Worm (Caenorhabditis elegans) whole organism, L3 larva: Measurements from ENCODE around the gene F17C11.11.
A peak's percentile ranks its signal among the peaks of the same experiment; 100 is the strongest.

Source experiments
- R02D3.7 ChIP-seq: fragments of 150-350 bp; optimal IDR thresholded peaks from 2 replicates; lab custom pipeline; 2014; ENCODE audit warnings: missing biosample characterization, missing genetic modification characterization
- ZK546.5 ChIP-seq: sonication (generic microtip); optimal IDR thresholded peaks from 2 replicates; lab custom pipeline; 2017; ENCODE audit warnings: missing biosample characterization, missing genetic modification characterization
- aly-2 ChIP-seq: fragments of 150-350 bp; optimal IDR thresholded peaks from 2 replicates; lab custom pipeline; 2014; ENCODE audit warnings: missing biosample characterization, missing genetic modification characterization
- ama-1 ChIP-seq: fragments of 150-350 bp; optimal IDR thresholded peaks from 2 replicates; lab custom pipeline; 2018
- ceh-28 ChIP-seq: fragments of 150-350 bp; optimal IDR thresholded peaks from 2 replicates; lab custom pipeline; 2014; ENCODE audit warnings: missing biosample characterization, missing genetic modification reagents, missing genetic modification characterization
- ceh-82 ChIP-seq: fragments of 150-350 bp; optimal IDR thresholded peaks from 2 replicates; lab custom pipeline; 2014; ENCODE audit warnings: missing biosample characterization, missing genetic modification characterization
- daf-12 ChIP-seq: fragments of 150-350 bp; optimal IDR thresholded peaks from 2 replicates; lab custom pipeline; 2014; ENCODE audit warnings: missing biosample characterization, missing genetic modification reagents, missing genetic modification characterization
- egl-27 ChIP-seq: sonication (generic microtip); optimal IDR thresholded peaks from 4 replicates; lab custom pipeline; 2017; ENCODE audit warnings: missing biosample characterization, missing genetic modification reagents, missing genetic modification characterization
- elt-1 ChIP-seq: fragments of 150-350 bp; optimal IDR thresholded peaks from 2 replicates; lab custom pipeline; 2014; ENCODE audit warnings: missing biosample characterization, missing genetic modification characterization
- elt-2 ChIP-seq: sonication (generic microtip); optimal IDR thresholded peaks from 2 replicates; lab custom pipeline; 2016; ENCODE audit warnings: missing genetic modification reagents, mild to moderate bottlenecking, missing genetic modification characterization, missing compliant biosample characterization
- elt-3 ChIP-seq, 3 experiments: fragments of 150-350 bp in 1 of 3; sonication (generic microtip) in 2 of 3; optimal IDR thresholded peaks; 2 replicates in 2 of 3; 4 replicates in 1 of 3; lab custom pipeline; 2014 to 2017; ENCODE audit warnings: missing biosample characterization in 3 of 3, missing genetic modification characterization in 3 of 3
- eor-1 ChIP-seq, 2 experiments: fragments of 150-350 bp; optimal IDR thresholded peaks; 2 replicates each; lab custom pipeline; 2014 to 2018; ENCODE audit warnings: missing biosample characterization in 2 of 2, missing genetic modification characterization in 2 of 2
- fkh-2 ChIP-seq: fragments of 150-350 bp; optimal IDR thresholded peaks from 2 replicates; lab custom pipeline; 2014; ENCODE audit warnings: missing biosample characterization, missing genetic modification reagents, missing genetic modification characterization
- fos-1 ChIP-seq: fragments of 150-350 bp; optimal IDR thresholded peaks from 2 replicates; lab custom pipeline; 2014; ENCODE audit warnings: missing biosample characterization, missing genetic modification characterization
- hmg-11 ChIP-seq: sonication (generic microtip); optimal IDR thresholded peaks from 2 replicates; lab custom pipeline; 2016; ENCODE audit warnings: missing genetic modification characterization, missing compliant biosample characterization
- lin-15B ChIP-seq: fragments of 150-350 bp; optimal IDR thresholded peaks from 2 replicates; lab custom pipeline; 2014; ENCODE audit warnings: missing biosample characterization, missing genetic modification characterization
- lin-39 ChIP-seq: fragments of 150-350 bp; optimal IDR thresholded peaks from 2 replicates; lab custom pipeline; 2018; ENCODE audit warnings: missing biosample characterization, missing genetic modification reagents, missing genetic modification characterization
- lsy-12 ChIP-seq: sonication (generic microtip); optimal IDR thresholded peaks from 2 replicates; lab custom pipeline; 2016; ENCODE audit warnings: mild to moderate bottlenecking, missing genetic modification characterization, missing compliant biosample characterization
- mdl-1 ChIP-seq: fragments of 150-350 bp; optimal IDR thresholded peaks from 2 replicates; lab custom pipeline; 2014; ENCODE audit warnings: missing biosample characterization, missing genetic modification characterization
- mml-1 ChIP-seq: fragments of 150-350 bp; sonication (generic microtip); optimal IDR thresholded peaks from 3 replicates; lab custom pipeline; 2014; ENCODE audit warnings: missing biosample characterization, missing genetic modification characterization
- nfya-1 ChIP-seq: sonication (generic microtip); optimal IDR thresholded peaks from 2 replicates; lab custom pipeline; 2017; ENCODE audit warnings: missing genetic modification characterization, mild to moderate bottlenecking, missing compliant biosample characterization, antibody characterized with exemption, moderate library complexity; ENCODE audit not compliant: insufficient read depth
- nhr-11 ChIP-seq: fragments of 150-350 bp; optimal IDR thresholded peaks from 2 replicates; lab custom pipeline; 2014; ENCODE audit warnings: missing biosample characterization, missing genetic modification characterization
- nhr-12 ChIP-seq: fragments of 150-350 bp; optimal IDR thresholded peaks from 2 replicates; lab custom pipeline; 2014; ENCODE audit warnings: missing biosample characterization, missing genetic modification characterization
- nhr-23 ChIP-seq: fragments of 150-350 bp; optimal IDR thresholded peaks from 2 replicates; lab custom pipeline; 2014; ENCODE audit warnings: missing biosample characterization, missing genetic modification reagents, missing genetic modification characterization
- nhr-237 ChIP-seq: fragments of 150-350 bp; optimal IDR thresholded peaks from 2 replicates; lab custom pipeline; 2014; ENCODE audit warnings: missing biosample characterization, missing genetic modification characterization
- nhr-25 ChIP-seq: sonication (generic microtip); optimal IDR thresholded peaks from 2 replicates; lab custom pipeline; 2017; ENCODE audit warnings: missing biosample characterization, missing genetic modification characterization
- nhr-28 ChIP-seq: fragments of 150-350 bp; optimal IDR thresholded peaks from 2 replicates; lab custom pipeline; 2014; ENCODE audit warnings: missing biosample characterization, missing genetic modification characterization
- nhr-43 ChIP-seq: sonication (generic microtip); optimal IDR thresholded peaks from 2 replicates; lab custom pipeline; 2016; ENCODE audit warnings: mild to moderate bottlenecking, missing genetic modification characterization, missing compliant biosample characterization; ENCODE audit not compliant: poor library complexity, severe bottlenecking
- nhr-67 ChIP-seq: fragments of 150-350 bp; optimal IDR thresholded peaks from 2 replicates; lab custom pipeline; 2014; ENCODE audit warnings: missing biosample characterization, missing genetic modification characterization
- nhr-76 ChIP-seq: fragments of 150-350 bp; sonication (generic microtip); optimal IDR thresholded peaks from 5 replicates; lab custom pipeline; 2014; ENCODE audit warnings: missing biosample characterization, missing genetic modification characterization
- nhr-77 ChIP-seq: fragments of 150-350 bp; optimal IDR thresholded peaks from 2 replicates; lab custom pipeline; 2014; ENCODE audit warnings: missing biosample characterization, missing genetic modification characterization
- pha-4 ChIP-seq: fragments of 150-350 bp; optimal IDR thresholded peaks from 2 replicates; lab custom pipeline; 2014; ENCODE audit warnings: missing biosample characterization, missing genetic modification reagents, missing genetic modification characterization
- pqm-1 ChIP-seq: fragments of 150-350 bp; optimal IDR thresholded peaks from 2 replicates; lab custom pipeline; 2017; ENCODE audit warnings: missing biosample characterization, missing genetic modification characterization, inconsistent platforms
- sea-2 ChIP-seq: fragments of 150-350 bp; sonication (generic microtip); optimal IDR thresholded peaks from 4 replicates; lab custom pipeline; 2014; ENCODE audit warnings: missing biosample characterization, missing genetic modification reagents, missing genetic modification characterization
- skn-1 ChIP-seq: fragments of 150-350 bp; optimal IDR thresholded peaks from 2 replicates; lab custom pipeline; 2014; ENCODE audit warnings: missing biosample characterization, missing genetic modification characterization
- snpc-4 ChIP-seq: fragments of 150-350 bp; optimal IDR thresholded peaks from 2 replicates; lab custom pipeline; 2014; ENCODE audit warnings: missing biosample characterization, missing genetic modification characterization
- tbx-2 ChIP-seq: sonication (generic microtip); optimal IDR thresholded peaks from 2 replicates; lab custom pipeline; 2016; ENCODE audit warnings: mild to moderate bottlenecking, missing genetic modification characterization, missing compliant biosample characterization
- unc-39 ChIP-seq: sonication (generic microtip); optimal IDR thresholded peaks from 4 replicates; lab custom pipeline; 2017; ENCODE audit warnings: missing biosample characterization, missing genetic modification characterization
- unc-62 ChIP-seq: fragments of 150-350 bp; sonication (generic microtip); optimal IDR thresholded peaks from 4 replicates; lab custom pipeline; 2014; ENCODE audit warnings: missing biosample characterization, missing genetic modification reagents, missing genetic modification characterization
- zag-1 ChIP-seq: fragments of 150-350 bp; optimal IDR thresholded peaks from 2 replicates; lab custom pipeline; 2014; ENCODE audit warnings: missing biosample characterization, missing genetic modification characterization
- ztf-11 ChIP-seq: fragments of 150-350 bp; optimal IDR thresholded peaks from 2 replicates; lab custom pipeline; 2014; ENCODE audit warnings: missing biosample characterization, missing genetic modification characterization
- ztf-4 ChIP-seq: fragments of 150-350 bp; optimal IDR thresholded peaks from 2 replicates; lab custom pipeline; 2014; ENCODE audit warnings: missing biosample characterization, missing genetic modification characterization

F17C11.11 gene

ce11 chrV:10897172-10897571, 41.4 kb downstream of the F17C11.11 start (continued):
- TF ChIP-seq ZK546.5 (tag; lab: Kevin White, UChicago) (peak; percentile 100), nhr-25 (tag; lab: Kevin White, UChicago) (peak; percentile 100), fkh-2 (peak; percentile 59), snpc-4 (tag; lab: Kevin White, UChicago) (peak; percentile 96), ceh-28 (tag; lab: Kevin White, UChicago) (peak; percentile 95), mdl-1 (peak; percentile 69), nhr-28 (peak; percentile 81), daf-12 (peak; percentile 65), nhr-23 (peak; percentile 100), nhr-43 (tag; lab: Kevin White, UChicago) (peak; percentile 99), nhr-77 (tag; lab: Kevin White, UChicago) (peak; percentile 95), aly-2 (peak; percentile 79), ztf-11 (tag; lab: Kevin White, UChicago) (no peak), nhr-12 (no peak), tbx-2 (tag; lab: Kevin White, UChicago) (peak; percentile 96), egl-27 (tag; lab: Kevin White, UChicago) (peak; percentile 74)

ce11 chrV:10897106-10897171, 41.7 kb downstream of the F17C11.11 start, which contains the start of gene sec-61.G:
Gene sec-61.G, minus strand, starts transcription at chrV:10897143.
- TF ChIP-seq zag-1 (tag; lab: Kevin White, UChicago): no peak
- no peak for TF ChIP-seq daf-12
- no peak for TF ChIP-seq nhr-11 (tag; lab: Kevin White, UChicago)
- TF ChIP-seq snpc-4 (tag; lab: Kevin White, UChicago): no peak
- no peak for TF ChIP-seq ztf-11 (tag; lab: Kevin White, UChicago)
- TF ChIP-seq ceh-82 (tag; lab: Kevin White, UChicago): no peak
- TF ChIP-seq fkh-2: no peak
- no peak for TF ChIP-seq elt-1 (tag; lab: Kevin White, UChicago)
- no peak for TF ChIP-seq fos-1 (tag; lab: Kevin White, UChicago)

- no peak for TF ChIP-seq mml-1
- TF ChIP-seq nhr-67: no peak
- TF ChIP-seq, all 47 proteins: peak for 0
These were observed 41.9 kb downstream of the F17C11.11 start for ce11 chrV:10896706-10897105.

- no peak for TF ChIP-seq lin-15B (tag; lab: Kevin White, UChicago)
- TF ChIP-seq R02D3.7 (tag; lab: Kevin White, UChicago): no peak
- peak; percentile 18 for TF ChIP-seq nhr-23
- no peak for TF ChIP-seq zag-1 (tag; lab: Kevin White, UChicago)
- TF ChIP-seq elt-3 (tag; optimal IDR thresholded peaks at IDR 0.05; lab: Kevin White, UChicago): no peak
- TF ChIP-seq ama-1 (lab: Kevin White, UChicago): no peak
- TF ChIP-seq nhr-43 (tag; lab: Kevin White, UChicago): peak; percentile 5
- no peak for TF ChIP-seq nhr-237 (tag; lab: Kevin White, UChicago)
These were observed 42.3 kb downstream of the F17C11.11 start, which contains the start of gene F32D8.13 for ce11 chrV:10896295-10896694. Gene F32D8.13, minus strand, starts transcription at chrV:10896543.

ce11 chrV:10894601-10895000, 44.0 kb downstream of the F17C11.11 start, which contains the start of the genes F32D8.14 and F32D8.5:
Gene F32D8.14, minus strand, starts transcription at chrV:10894788.
Gene F32D8.5, plus strand, starts transcription at chrV:10894800.
- TF ChIP-seq lsy-12 (tag; lab: Kevin White, UChicago): peak; percentile 50
- TF ChIP-seq aly-2: no peak
- peak; percentile 53 for TF ChIP-seq ztf-4 (tag; lab: Kevin White, UChicago)
- no peak for TF ChIP-seq daf-12
- TF ChIP-seq unc-62 (GFP tag; lab: Kevin White, UChicago): no peak
- peak; percentile 81 for TF ChIP-seq pha-4 (tag; lab: Kevin White, UChicago)
- TF ChIP-seq pqm-1: peak; percentile 40
- no peak for TF ChIP-seq elt-3 (tag; optimal IDR thresholded peaks at IDR 0.05; lab: Kevin White, UChicago)
- no peak for TF ChIP-seq nhr-28
- TF ChIP-seq lin-15B (tag; lab: Kevin White, UChicago): peak; percentile 92
- peak; percentile 88 for TF ChIP-seq snpc-4 (tag; lab: Kevin White, UChicago)
- no peak for TF ChIP-seq eor-1 (tag; optimal IDR thresholded peaks at IDR 0.05; lab: Kevin White, UChicago)
- peak; percentile 5 for TF ChIP-seq ceh-82 (tag; lab: Kevin White, UChicago)
- peak; percentile 90 for TF ChIP-seq lin-39
- TF ChIP-seq elt-2 (tag; lab: Kevin White, UChicago): peak; percentile 42
- TF ChIP-seq nhr-76 (tag; lab: Kevin White, UChicago): no peak
- TF ChIP-seq fkh-2: no peak
- TF ChIP-seq nhr-237 (tag; lab: Kevin White, UChicago): no peak
- no peak for TF ChIP-seq nhr-67
- TF ChIP-seq ama-1 (lab: Kevin White, UChicago): peak; percentile 19
- TF ChIP-seq unc-39: no peak
- TF ChIP-seq nhr-11 (tag; lab: Kevin White, UChicago): no peak
- TF ChIP-seq skn-1 (tag; lab: Kevin White, UChicago): peak; percentile 50
- TF ChIP-seq nfya-1 (tag; lab: Kevin White, UChicago): peak; percentile 81
- TF ChIP-seq sea-2: no peak
- no peak for TF ChIP-seq egl-27 (tag; lab: Kevin White, UChicago)
- TF ChIP-seq ztf-11 (tag; lab: Kevin White, UChicago): no peak
- TF ChIP-seq hmg-11: peak; percentile 53
- TF ChIP-seq ZK546.5 (tag; lab: Kevin White, UChicago): peak; percentile 42
- TF ChIP-seq nhr-77 (tag; lab: Kevin White, UChicago): no peak
- TF ChIP-seq mdl-1: no peak
- no peak for TF ChIP-seq fos-1 (tag; lab: Kevin White, UChicago)
- TF ChIP-seq ceh-28 (tag; lab: Kevin White, UChicago): peak; percentile 51
- no peak for TF ChIP-seq mml-1
- TF ChIP-seq nhr-12: no peak
- no peak for TF ChIP-seq zag-1 (tag; lab: Kevin White, UChicago)
- peak; percentile 65 for TF ChIP-seq elt-1 (tag; lab: Kevin White, UChicago)
- no peak for TF ChIP-seq tbx-2 (tag; lab: Kevin White, UChicago)
- peak; percentile 93 for TF ChIP-seq nhr-43 (tag; lab: Kevin White, UChicago)
